Worm (Caenorhabditis elegans) whole organism, L4 larva: ENCODE results near the gene gcy-11.

Experiments used
- F49E8.2 ChIP-seq: sonication (generic microtip); optimal IDR thresholded peaks from 2 replicates; lab custom pipeline; 2016; ENCODE audit warnings: missing compliant biosample characterization, mild to moderate bottlenecking, missing genetic modification characterization, borderline replicate concordance
- R02D3.7 ChIP-seq: fragments of 150-350 bp; sonication (generic microtip); optimal IDR thresholded peaks from 3 replicates; lab custom pipeline; 2014; ENCODE audit warnings: missing biosample characterization, missing genetic modification characterization
- T26A8.4 ChIP-seq: fragments of 200-800 bp; sonication (Bioruptor generic); IDR thresholded peaks from 2 replicates; pipeline ENCODE4 v1.3.6; 2022; ENCODE audit warnings: missing genetic modification characterization, missing compliant biosample characterization
- Y75B8A.6 ChIP-seq: fragments of 200-800 bp; sonication (Bioruptor generic); IDR thresholded peaks from 2 replicates; pipeline ENCODE4 v1.3.6; 2022; ENCODE audit warnings: missing genetic modification reagents, missing genetic modification characterization, missing compliant biosample characterization
- ZK546.5 ChIP-seq, 2 experiments: sonication (generic microtip); optimal IDR thresholded peaks; 2 replicates each; lab custom pipeline; 2017; ENCODE audit warnings: missing biosample characterization in 2 of 2, missing genetic modification characterization in 2 of 2
- aly-2 ChIP-seq: sonication (generic microtip); optimal IDR thresholded peaks from 2 replicates; lab custom pipeline; 2018; ENCODE audit warnings: missing biosample characterization, missing genetic modification characterization
- ama-1 ChIP-seq: fragments of 150-350 bp; optimal IDR thresholded peaks from 2 replicates; lab custom pipeline; 2014; ENCODE audit warnings: inconsistent platforms, mixed read lengths
- arid-1 ChIP-seq: fragments of 200-800 bp; sonication (Bioruptor generic); conservative IDR thresholded peaks from 2 replicates; pipeline ENCODE4 v1.3.6; 2022; ENCODE audit warnings: missing genetic modification reagents, missing genetic modification characterization, missing compliant biosample characterization
- ceh-28 ChIP-seq: fragments of 150-350 bp; optimal IDR thresholded peaks from 2 replicates; lab custom pipeline; 2014; ENCODE audit warnings: missing biosample characterization, missing genetic modification reagents, missing genetic modification characterization
- ceh-62 ChIP-seq: sonication (generic microtip); optimal IDR thresholded peaks from 2 replicates; lab custom pipeline; 2017; ENCODE audit warnings: missing biosample characterization, missing genetic modification characterization
- ces-1 ChIP-seq: fragments of 150-350 bp; sonication (generic microtip); optimal IDR thresholded peaks from 4 replicates; lab custom pipeline; 2014; ENCODE audit warnings: missing biosample characterization, missing genetic modification reagents, missing genetic modification characterization
- cey-2 ChIP-seq: sonication (generic microtip); optimal IDR thresholded peaks from 3 replicates; lab custom pipeline; 2017; ENCODE audit warnings: missing genetic modification characterization, mild to moderate bottlenecking, missing compliant biosample characterization, antibody characterized with exemption, borderline replicate concordance; ENCODE audit not compliant: insufficient read depth
- daf-16 ChIP-seq, 3 experiments: sonication (generic microtip); optimal IDR thresholded peaks; 2 replicates each; lab custom pipeline; 2016 to 2017; ENCODE audit warnings: missing genetic modification characterization in 3 of 3, missing genetic modification reagents in 3 of 3, mild to moderate bottlenecking in 2 of 3, missing compliant biosample characterization in 2 of 3, missing biosample characterization in 1 of 3, moderate library complexity in 1 of 3
- daf-8 ChIP-seq: fragments of 200-800 bp; sonication (Bioruptor generic); IDR thresholded peaks from 2 replicates; pipeline ENCODE4 v1.3.6; 2022; ENCODE audit warnings: missing genetic modification characterization, missing compliant biosample characterization
- dmd-8 ChIP-seq: fragments of 200-800 bp; sonication (Bioruptor generic); IDR thresholded peaks from 2 replicates; pipeline ENCODE4 v1.3.6; 2022; ENCODE audit warnings: missing genetic modification characterization, missing compliant biosample characterization
- dmd-9 ChIP-seq: fragments of 200-800 bp; sonication (Bioruptor generic); IDR thresholded peaks from 2 replicates; pipeline ENCODE4 v1.3.6; 2022; ENCODE audit warnings: missing genetic modification reagents, missing genetic modification characterization, missing compliant biosample characterization
- duxl-1 ChIP-seq: sonication (generic microtip); optimal IDR thresholded peaks from 2 replicates; lab custom pipeline; 2016; ENCODE audit warnings: mild to moderate bottlenecking, missing genetic modification characterization, moderate library complexity, missing compliant biosample characterization; ENCODE audit not compliant: poor library complexity
- egl-27 ChIP-seq: sonication (generic microtip); optimal IDR thresholded peaks from 3 replicates; lab custom pipeline; 2017; ENCODE audit warnings: missing biosample characterization, missing genetic modification reagents, missing genetic modification characterization
- egl-43 ChIP-seq: fragments of 200-800 bp; sonication (Bioruptor generic); IDR thresholded peaks from 2 replicates; pipeline ENCODE4 v1.3.6; 2022; ENCODE audit warnings: missing genetic modification reagents, missing genetic modification characterization, missing compliant biosample characterization
- fkh-10 ChIP-seq: fragments of 150-350 bp; optimal IDR thresholded peaks from 2 replicates; lab custom pipeline; 2014; ENCODE audit warnings: missing biosample characterization, missing genetic modification reagents, missing genetic modification characterization
- hif-1 ChIP-seq, 2 experiments: sonication (generic microtip); optimal IDR thresholded peaks; 2 replicates each; lab custom pipeline; 2016 to 2017; ENCODE audit warnings: missing compliant biosample characterization in 2 of 2, missing genetic modification characterization in 2 of 2, missing genetic modification reagents in 2 of 2, missing genotype in 2 of 2, mild to moderate bottlenecking in 1 of 2
- hlh-11 ChIP-seq: fragments of 200-800 bp; sonication (Bioruptor generic); optimal IDR thresholded peaks from 2 replicates; lab custom pipeline; 2018; ENCODE audit warnings: mild to moderate bottlenecking, missing genetic modification characterization, missing compliant biosample characterization
- hlh-30 ChIP-seq: sonication (generic microtip); optimal IDR thresholded peaks from 2 replicates; lab custom pipeline; 2017; ENCODE audit warnings: antibody characterized with exemption, mild to moderate bottlenecking, missing genetic modification characterization, missing compliant biosample characterization; ENCODE audit not compliant: insufficient read depth
- lim-7 ChIP-seq: fragments of 200-800 bp; sonication (Bioruptor generic); IDR thresholded peaks from 2 replicates; pipeline ENCODE4 v1.3.6; 2022; ENCODE audit warnings: missing genetic modification characterization, missing compliant biosample characterization
- lin-13 ChIP-seq: fragments of 150-350 bp; optimal IDR thresholded peaks from 2 replicates; lab custom pipeline; 2014; ENCODE audit warnings: missing biosample characterization, missing genetic modification reagents, missing genetic modification characterization
- lin-15B ChIP-seq: fragments of 150-350 bp; sonication (generic microtip); optimal IDR thresholded peaks from 3 replicates; lab custom pipeline; 2014; ENCODE audit warnings: missing biosample characterization, missing genetic modification characterization
- lsy-2 ChIP-seq, 2 experiments: fragments of 150-350 bp in 1 of 2; sonication (generic microtip) in 1 of 2; optimal IDR thresholded peaks; 2 replicates each; lab custom pipeline; 2014 to 2017; ENCODE audit warnings: missing biosample characterization in 2 of 2, missing genetic modification characterization in 2 of 2
- madf-5 ChIP-seq, 2 experiments: fragments of 200-800 bp; sonication (Bioruptor generic); IDR thresholded peaks; 2 replicates each; pipeline ENCODE4 v1.3.6; 2022; ENCODE audit warnings: missing compliant biosample characterization in 2 of 2, missing genetic modification characterization in 2 of 2
- madf-9 ChIP-seq: fragments of 200-800 bp; sonication (Bioruptor generic); conservative IDR thresholded peaks from 2 replicates; pipeline ENCODE4 v1.3.6; 2022; ENCODE audit warnings: missing genetic modification reagents, missing genetic modification characterization, missing compliant biosample characterization
- mdl-1 ChIP-seq, 2 experiments: fragments of 150-350 bp in 1 of 2; sonication (generic microtip) in 1 of 2; optimal IDR thresholded peaks; 2 replicates each; lab custom pipeline; 2014 to 2017; ENCODE audit warnings: missing biosample characterization in 2 of 2, missing genetic modification characterization in 2 of 2
- mdt-29 ChIP-seq: fragments of 200-800 bp; sonication (Bioruptor generic); IDR thresholded peaks from 2 replicates; pipeline ENCODE4 v1.3.6; 2022; ENCODE audit warnings: missing genetic modification reagents, missing genetic modification characterization, missing compliant biosample characterization
- mxl-2 ChIP-seq: fragments of 200-800 bp; sonication (Bioruptor generic); conservative IDR thresholded peaks from 2 replicates; pipeline ENCODE4 v1.3.6; 2022; ENCODE audit warnings: missing genetic modification reagents, missing genetic modification characterization, missing compliant biosample characterization
- mxl-3 ChIP-seq: fragments of 200-800 bp; sonication (Bioruptor generic); optimal IDR thresholded peaks from 2 replicates; lab custom pipeline; 2018; ENCODE audit warnings: mild to moderate bottlenecking, missing genetic modification characterization, missing compliant biosample characterization
- nhr-102 ChIP-seq: sonication (generic microtip); optimal IDR thresholded peaks from 2 replicates; lab custom pipeline; 2016; ENCODE audit warnings: mild to moderate bottlenecking, missing genetic modification characterization, moderate library complexity, missing compliant biosample characterization
- nhr-111 ChIP-seq: fragments of 200-800 bp; sonication (Bioruptor generic); optimal IDR thresholded peaks from 2 replicates; lab custom pipeline; 2018; ENCODE audit warnings: mild to moderate bottlenecking, missing genetic modification characterization, missing compliant biosample characterization
- nhr-237 ChIP-seq: sonication (generic microtip); optimal IDR thresholded peaks from 2 replicates; lab custom pipeline; 2017; ENCODE audit warnings: missing biosample characterization, missing genetic modification characterization
- nhr-25 ChIP-seq: sonication (generic microtip); optimal IDR thresholded peaks from 2 replicates; lab custom pipeline; 2017; ENCODE audit warnings: missing genetic modification characterization, mild to moderate bottlenecking, missing compliant biosample characterization, antibody characterized with exemption, moderate library complexity, borderline replicate concordance; ENCODE audit not compliant: insufficient read depth
- nhr-28 ChIP-seq: fragments of 150-350 bp; optimal IDR thresholded peaks from 2 replicates; lab custom pipeline; 2014; ENCODE audit warnings: missing biosample characterization, missing genetic modification characterization
- nhr-41 ChIP-seq: fragments of 200-800 bp; sonication (Bioruptor generic); IDR thresholded peaks from 2 replicates; pipeline ENCODE4 v1.3.6; 2022; ENCODE audit warnings: missing genetic modification reagents, missing genetic modification characterization, missing compliant biosample characterization
- nhr-77 ChIP-seq: fragments of 150-350 bp; optimal IDR thresholded peaks from 2 replicates; lab custom pipeline; 2014; ENCODE audit warnings: missing biosample characterization, missing genetic modification characterization
- php-3 ChIP-seq: fragments of 200-800 bp; sonication (Bioruptor generic); IDR thresholded peaks from 2 replicates; pipeline ENCODE4 v1.3.6; 2022; ENCODE audit warnings: missing genetic modification reagents, missing genetic modification characterization, missing compliant biosample characterization
- saeg-2 ChIP-seq: fragments of 200-800 bp; sonication (Bioruptor generic); IDR thresholded peaks from 2 replicates; pipeline ENCODE4 v1.3.6; 2022; ENCODE audit warnings: missing genetic modification reagents, missing genetic modification characterization, missing compliant biosample characterization
- skn-1 ChIP-seq: fragments of 150-350 bp; optimal IDR thresholded peaks from 2 replicates; lab custom pipeline; 2014; ENCODE audit warnings: missing biosample characterization, missing genetic modification characterization
- snpc-1.2 ChIP-seq: fragments of 200-800 bp; sonication (Bioruptor generic); IDR thresholded peaks from 2 replicates; pipeline ENCODE4 v1.3.6; 2022; ENCODE audit warnings: missing genetic modification reagents, missing genetic modification characterization, missing compliant biosample characterization
- spr-1 ChIP-seq: sonication (generic microtip); optimal IDR thresholded peaks from 2 replicates; lab custom pipeline; 2016; ENCODE audit warnings: mild to moderate bottlenecking, missing genetic modification characterization, missing compliant biosample characterization
- unc-39 ChIP-seq: sonication (generic microtip); optimal IDR thresholded peaks from 2 replicates; lab custom pipeline; 2017; ENCODE audit warnings: missing biosample characterization, missing genetic modification characterization
- vab-7 ChIP-seq: fragments of 200-800 bp; sonication (Bioruptor generic); IDR thresholded peaks from 2 replicates; pipeline ENCODE4 v1.3.6; 2022; ENCODE audit warnings: missing genetic modification reagents, missing genetic modification characterization, missing compliant biosample characterization
- zip-11 ChIP-seq: fragments of 200-800 bp; sonication (Bioruptor generic); IDR thresholded peaks from 2 replicates; pipeline ENCODE4 v1.3.6; 2022; ENCODE audit warnings: missing genetic modification characterization, missing compliant biosample characterization
- ztf-11 ChIP-seq: fragments of 150-350 bp; optimal IDR thresholded peaks from 2 replicates; lab custom pipeline; 2014; ENCODE audit warnings: missing biosample characterization, missing genetic modification characterization

Gene gcy-11

ce11 chrX:17064820-17065219 lies 9.4 kb upstream of the gcy-11 start (continued):
- no peak for TF ChIP-seq nhr-41
- no peak for TF ChIP-seq arid-1 (GFP tag; lab: Robert Waterston, UW)
- TF ChIP-seq nhr-28 (tag; lab: Kevin White, UChicago) = peak; percentile 18
- TF ChIP-seq mdt-29 (GFP tag; lab: Robert Waterston, UW) = no peak
- no peak for TF ChIP-seq ceh-62
- TF ChIP-seq lin-15B (tag; lab: Kevin White, UChicago) = no peak
- no peak for TF ChIP-seq snpc-1.2 (GFP tag; lab: Robert Waterston, UW)
- no peak for TF ChIP-seq daf-8 (GFP tag; lab: Robert Waterston, UW)
- no peak for TF ChIP-seq cey-2
- TF ChIP-seq lin-13 (GFP tag; lab: Kevin White, UChicago) = no peak
- no peak for TF ChIP-seq R02D3.7 (tag; lab: Kevin White, UChicago)
- TF ChIP-seq saeg-2 (GFP tag; lab: Robert Waterston, UW) = no peak
- TF ChIP-seq fkh-10 (GFP tag; lab: Kevin White, UChicago) = no peak
- no peak for TF ChIP-seq daf-16 (GFP tag; optimal IDR thresholded peaks at IDR 0.05; lab: Kevin White, UChicago)
- peak; percentile 68 for TF ChIP-seq daf-16 (tag; optimal IDR thresholded peaks at IDR 0.05; lab: Kevin White, UChicago)
- TF ChIP-seq dmd-8 (GFP tag; lab: Robert Waterston, UW) = no peak
- TF ChIP-seq nhr-102 (tag; lab: Kevin White, UChicago) = no peak
- no peak for TF ChIP-seq unc-39 (tag; lab: Kevin White, UChicago)
- no peak for TF ChIP-seq ama-1 (lab: Kevin White, UChicago)
- no peak for TF ChIP-seq hif-1 (tag; optimal IDR thresholded peaks at IDR 0.05; lab: Kevin White, UChicago)
- TF ChIP-seq madf-5 (GFP tag; IDR thresholded peaks at IDR 0.05; lab: Robert Waterston, UW) = no peak
- TF ChIP-seq T26A8.4 = no peak
- peak; percentile 53 for TF ChIP-seq hlh-11 (tag; lab: Kevin White, UChicago)
- TF ChIP-seq spr-1 (tag; lab: Kevin White, UChicago) = no peak
- TF ChIP-seq lsy-2 (tag; optimal IDR thresholded peaks at IDR 0.05; lab: Kevin White, UChicago) = no peak
- no peak for TF ChIP-seq nhr-237 (tag; lab: Kevin White, UChicago)
- no peak for TF ChIP-seq aly-2
- TF ChIP-seq nhr-77 = peak; percentile 13
- TF ChIP-seq nhr-25 (tag; lab: Kevin White, UChicago) = no peak
- TF ChIP-seq ceh-28 (tag; lab: Kevin White, UChicago) = no peak
- TF ChIP-seq vab-7 (GFP tag; lab: Robert Waterston, UW) = no peak
- no peak for TF ChIP-seq dmd-9 (GFP tag; lab: Robert Waterston, UW)
- TF ChIP-seq mdl-1 (tag; optimal IDR thresholded peaks at IDR 0.05; lab: Kevin White, UChicago) = peak in 1 of 2 experiments; percentile 1
- no peak for TF ChIP-seq madf-9

- peak; percentile 53; the same call in 1 of the 2 replicates for TF ChIP-seq T26A8.4
- peak; percentile 97 for TF ChIP-seq hlh-30 (tag; lab: Kevin White, UChicago)
- TF ChIP-seq ces-1 = no peak
- TF ChIP-seq duxl-1 (tag; lab: Kevin White, UChicago) = no peak
- no peak for TF ChIP-seq ZK546.5 (tag; optimal IDR thresholded peaks at IDR 0.05; lab: Kevin White, UChicago)
- TF ChIP-seq nhr-111 (GFP tag; lab: Kevin White, UChicago) = no peak
- TF ChIP-seq mxl-2 (GFP tag; lab: Robert Waterston, UW) = peak; percentile 93
- TF ChIP-seq lsy-2 (tag; optimal IDR thresholded peaks at IDR 0.05; lab: Kevin White, UChicago) = peak in 1 of 2 experiments; percentile 60
- TF ChIP-seq php-3 = peak; percentile 86
- no peak for TF ChIP-seq skn-1 (tag; lab: Kevin White, UChicago)
- TF ChIP-seq Y75B8A.6 (GFP tag; lab: Robert Waterston, UW) = no peak
- TF ChIP-seq zip-11 (GFP tag; lab: Robert Waterston, UW) = no peak
- TF ChIP-seq lim-7 (GFP tag; lab: Robert Waterston, UW) = no peak
- no peak for TF ChIP-seq egl-27
- TF ChIP-seq hif-1 (tag; optimal IDR thresholded peaks at IDR 0.05; lab: Kevin White, UChicago) = peak in 1 of 2 experiments; percentile 66
- no peak for TF ChIP-seq egl-43 (GFP tag; lab: Robert Waterston, UW)
- TF ChIP-seq mxl-3 (GFP tag; lab: Kevin White, UChicago) = peak; percentile 88
- no peak for TF ChIP-seq dmd-8 (GFP tag; lab: Robert Waterston, UW)
- TF ChIP-seq cey-2 = peak; percentile 84
- no peak for TF ChIP-seq F49E8.2 (tag; lab: Kevin White, UChicago)
- no peak for TF ChIP-seq ztf-11 (tag; lab: Kevin White, UChicago)
- TF ChIP-seq nhr-102 (tag; lab: Kevin White, UChicago) = peak; percentile 42
Measured at ce11 chrX:17063749-17064252, 8.4 kb upstream of the gcy-11 start.
